Fruit fly (Drosophila melanogaster) whole organism, prepupa: ENCODE data around the gene Scgalpha.

Experiments used
- CG10631 ChIP-seq: fragments of 200-800 bp; sonication (Bioruptor generic); optimal IDR thresholded peaks from 2 replicates; lab custom pipeline; 2016; ENCODE audit warnings: missing biosample characterization, missing genetic modification characterization
- CG10669 ChIP-seq: fragments of 200-800 bp; sonication (Bioruptor generic); optimal IDR thresholded peaks from 3 replicates; lab custom pipeline; 2018; ENCODE audit warnings: missing biosample characterization, mild to moderate bottlenecking, missing genetic modification characterization, moderate library complexity
- CG11902 ChIP-seq: fragments of 200-800 bp; sonication (Bioruptor generic); optimal IDR thresholded peaks from 3 replicates; lab custom pipeline; 2016; ENCODE audit warnings: missing biosample characterization, missing genetic modification characterization
- CG1621 ChIP-seq: fragments of 200-800 bp; sonication (Bioruptor generic); optimal IDR thresholded peaks from 3 replicates; lab custom pipeline; 2018; ENCODE audit warnings: missing biosample characterization, mild to moderate bottlenecking, missing genetic modification characterization
- CG16779 ChIP-seq: fragments of 200-800 bp; sonication (Bioruptor generic); optimal IDR thresholded peaks from 3 replicates; lab custom pipeline; 2017; ENCODE audit warnings: missing biosample characterization, mild to moderate bottlenecking, missing genetic modification characterization
- CG31627 ChIP-seq: fragments of 200-800 bp; sonication (Bioruptor generic); optimal IDR thresholded peaks from 3 replicates; lab custom pipeline; 2016; ENCODE audit warnings: missing biosample characterization, missing genetic modification characterization
- CG32006 ChIP-seq: fragments of 200-800 bp; sonication (Bioruptor generic); optimal IDR thresholded peaks from 3 replicates; lab custom pipeline; 2017; ENCODE audit warnings: missing biosample characterization, mild to moderate bottlenecking, missing genetic modification characterization
- CG3919 ChIP-seq: fragments of 200-800 bp; sonication (Bioruptor generic); optimal IDR thresholded peaks from 3 replicates; lab custom pipeline; 2016; ENCODE audit warnings: missing biosample characterization, missing genetic modification characterization
- CG4318 ChIP-seq: fragments of 200-800 bp; sonication (Bioruptor generic); optimal IDR thresholded peaks from 3 replicates; lab custom pipeline; 2017; ENCODE audit warnings: missing biosample characterization, mild to moderate bottlenecking, missing genetic modification characterization
- CG6163 ChIP-seq: fragments of 200-800 bp; sonication (Bioruptor generic); IDR thresholded peaks from 3 replicates; pipeline ENCODE4 v1.3.6; 2022; ENCODE audit warnings: missing biosample characterization, missing genetic modification characterization
- CG6276 ChIP-seq: fragments of 200-800 bp; sonication (Bioruptor generic); optimal IDR thresholded peaks from 2 replicates; lab custom pipeline; 2017; ENCODE audit warnings: missing biosample characterization, mild to moderate bottlenecking, missing genetic modification characterization
- CG6808 ChIP-seq: fragments of 200-800 bp; sonication (Bioruptor generic); optimal IDR thresholded peaks from 3 replicates; lab custom pipeline; 2017; ENCODE audit warnings: missing biosample characterization, missing genetic modification characterization, mild to moderate bottlenecking, moderate library complexity, missing genetic modification reagents
- CG6854 ChIP-seq: fragments of 200-800 bp; sonication (Bioruptor generic); optimal IDR thresholded peaks from 2 replicates; lab custom pipeline; 2017; ENCODE audit warnings: missing biosample characterization, mild to moderate bottlenecking, missing genetic modification characterization
- CG7368 ChIP-seq: fragments of 200-800 bp; sonication (Bioruptor generic); optimal IDR thresholded peaks from 3 replicates; lab custom pipeline; 2016; ENCODE audit warnings: missing biosample characterization, missing genetic modification characterization
- CG8119 ChIP-seq: fragments of 200-800 bp; sonication (Bioruptor generic); IDR thresholded peaks from 3 replicates; pipeline ENCODE4 v1.3.6; 2022; ENCODE audit warnings: missing biosample characterization, missing genetic modification characterization
- CG8319 ChIP-seq: fragments of 200-800 bp; sonication (Bioruptor generic); optimal IDR thresholded peaks from 3 replicates; lab custom pipeline; 2016; ENCODE audit warnings: missing biosample characterization, missing genetic modification characterization
- Eip78C ChIP-seq: fragments of 200-800 bp; sonication (Bioruptor generic); peaks from one replicate; lab custom pipeline; 2016; ENCODE audit warnings: missing biosample characterization, missing genetic modification characterization
- Eip93F ChIP-seq: fragments of 200-800 bp; sonication (Bioruptor generic); optimal IDR thresholded peaks from 2 replicates; lab custom pipeline; 2016; ENCODE audit warnings: missing biosample characterization, mild to moderate bottlenecking, missing genetic modification characterization
- Ets21C ChIP-seq: fragments of 200-800 bp; sonication (Bioruptor generic); optimal IDR thresholded peaks from 3 replicates; lab custom pipeline; 2016; ENCODE audit warnings: missing biosample characterization, missing genetic modification characterization
- Ets96B ChIP-seq: fragments of 200-800 bp; optimal IDR thresholded peaks from 2 replicates; lab custom pipeline; 2019; ENCODE audit warnings: missing biosample characterization, mild to moderate bottlenecking, missing genetic modification characterization, moderate library complexity
- Hr39 ChIP-seq: fragments of 200-800 bp; sonication (Bioruptor generic); optimal IDR thresholded peaks from 2 replicates; lab custom pipeline; 2016; ENCODE audit warnings: missing biosample characterization, missing genetic modification characterization
- Hr4 ChIP-seq: fragments of 200-800 bp; sonication (Bioruptor generic); optimal IDR thresholded peaks from 3 replicates; lab custom pipeline; 2016; ENCODE audit warnings: missing biosample characterization, missing genetic modification characterization
- Lpt ChIP-seq: fragments of 200-800 bp; sonication (Bioruptor generic); optimal IDR thresholded peaks from 3 replicates; lab custom pipeline; 2016; ENCODE audit warnings: missing biosample characterization, missing genetic modification characterization
- Smox ChIP-seq: fragments of 200-800 bp; sonication (Bioruptor generic); optimal IDR thresholded peaks from 3 replicates; lab custom pipeline; 2016; ENCODE audit warnings: missing biosample characterization, missing genetic modification characterization
- Sox102F ChIP-seq: fragments of 200-800 bp; sonication (Bioruptor generic); optimal IDR thresholded peaks from 2 replicates; lab custom pipeline; 2016; ENCODE audit warnings: missing biosample characterization, mild to moderate bottlenecking, missing genetic modification characterization
- Sox14 ChIP-seq: fragments of 200-800 bp; sonication (Bioruptor generic); optimal IDR thresholded peaks from 3 replicates; lab custom pipeline; 2016; ENCODE audit warnings: missing biosample characterization, missing genetic modification characterization
- Sox15 ChIP-seq: fragments of 200-800 bp; sonication (Bioruptor generic); optimal IDR thresholded peaks from 3 replicates; lab custom pipeline; 2016; ENCODE audit warnings: missing biosample characterization, missing genetic modification characterization
- achi ChIP-seq: fragments of 200-800 bp; sonication (Bioruptor generic); optimal IDR thresholded peaks from 3 replicates; lab custom pipeline; 2016; ENCODE audit warnings: missing biosample characterization, missing genetic modification characterization
- acj6 ChIP-seq: fragments of 200-800 bp; sonication (Bioruptor generic); optimal IDR thresholded peaks from 3 replicates; lab custom pipeline; 2016; ENCODE audit warnings: missing biosample characterization, missing genetic modification characterization
- cyc ChIP-seq: fragments of 200-800 bp; sonication (Bioruptor generic); optimal IDR thresholded peaks from 3 replicates; lab custom pipeline; 2016; ENCODE audit warnings: missing biosample characterization, missing genetic modification characterization
- dac ChIP-seq: fragments of 200-800 bp; sonication (Bioruptor generic); optimal IDR thresholded peaks from 2 replicates; lab custom pipeline; 2017; ENCODE audit warnings: missing biosample characterization, mild to moderate bottlenecking, missing genetic modification characterization
- dsx ChIP-seq: fragments of 200-800 bp; optimal IDR thresholded peaks from 3 replicates; lab custom pipeline; 2019; ENCODE audit warnings: missing biosample characterization, mild to moderate bottlenecking, missing genetic modification characterization, moderate library complexity; ENCODE audit not compliant: poor library complexity, severe bottlenecking
- eg ChIP-seq: fragments of 200-800 bp; sonication (Bioruptor generic); IDR thresholded peaks from 3 replicates; pipeline ENCODE4 v1.3.6; 2022; ENCODE audit warnings: missing biosample characterization, missing genetic modification characterization
- esn ChIP-seq: fragments of 200-800 bp; sonication (Bioruptor generic); optimal IDR thresholded peaks from 2 replicates; lab custom pipeline; 2016; ENCODE audit warnings: missing biosample characterization, mild to moderate bottlenecking, missing genetic modification characterization, moderate library complexity
- fd59A ChIP-seq: fragments of 200-800 bp; sonication (Bioruptor generic); optimal IDR thresholded peaks from 2 replicates; lab custom pipeline; 2017; ENCODE audit warnings: missing biosample characterization, mild to moderate bottlenecking, missing genetic modification characterization, missing genetic modification reagents
- fd85E ChIP-seq: fragments of 200-800 bp; sonication (Bioruptor generic); optimal IDR thresholded peaks from 3 replicates; lab custom pipeline; 2016; ENCODE audit warnings: missing biosample characterization, missing genetic modification characterization
- fkh ChIP-seq: fragments of 200-800 bp; sonication (Bioruptor generic); optimal IDR thresholded peaks from 3 replicates; lab custom pipeline; 2017; ENCODE audit warnings: missing biosample characterization, mild to moderate bottlenecking, missing genetic modification characterization, moderate library complexity
- lz ChIP-seq: fragments of 200-800 bp; sonication (Bioruptor generic); optimal IDR thresholded peaks from 3 replicates; lab custom pipeline; 2016; ENCODE audit warnings: missing biosample characterization, missing genetic modification characterization
- spab ChIP-seq: fragments of 200-800 bp; sonication (Bioruptor generic); optimal IDR thresholded peaks from 2 replicates; lab custom pipeline; 2017; ENCODE audit warnings: missing biosample characterization, mild to moderate bottlenecking, missing genetic modification characterization, missing genetic modification reagents
- ss ChIP-seq, 2 experiments: fragments of 200-800 bp; sonication (Bioruptor generic); optimal IDR thresholded peaks; 2 replicates in 1 of 2; 3 replicates in 1 of 2; lab custom pipeline; 2017 to 2018; ENCODE audit warnings: mild to moderate bottlenecking in 2 of 2, missing biosample characterization in 2 of 2, missing genetic modification characterization in 2 of 2, moderate library complexity in 1 of 2
- topi ChIP-seq: fragments of 200-800 bp; sonication (Bioruptor generic); optimal IDR thresholded peaks from 3 replicates; lab custom pipeline; 2016; ENCODE audit warnings: missing biosample characterization, missing genetic modification characterization

Gene Scgalpha

dm6 chr2L:8274958-8275584, 28.2 kb upstream of the Scgalpha start (continued):
- TF ChIP-seq acj6 (peak; percentile 70), topi (GFP tag; lab: Kevin White, UChicago) (peak; percentile 31), ss (GFP tag; optimal IDR thresholded peaks at IDR 0.05; lab: Kevin White, UChicago) (peak; percentile 23 to 53), CG6854 (GFP tag; lab: Kevin White, UChicago) (no peak), Smox (peak; percentile 63), fd59A (peak; percentile 30), CG6163 (GFP tag; lab: Robert Waterston, UW) (peak; percentile 81), fd85E (GFP tag; lab: Kevin White, UChicago) (no peak), achi (peak; percentile 76), Eip93F (GFP tag; lab: Kevin White, UChicago) (no peak), CG6276 (peak; percentile 76), cyc (peak; percentile 0), Sox15 (GFP tag; lab: Kevin White, UChicago) (peak; percentile 33), CG10631 (GFP tag; lab: Kevin White, UChicago) (peak; percentile 63), Sox14 (GFP tag; lab: Kevin White, UChicago) (peak; percentile 15), spab (GFP tag; lab: Kevin White, UChicago) (peak; percentile 53), Sox102F (GFP tag; lab: Kevin White, UChicago) (peak; percentile 41)
- TF ChIP-seq, all 60 proteins: peak for 54

- no peak for TF ChIP-seq CG32006 (GFP tag; lab: Kevin White, UChicago)
- TF ChIP-seq Ets96B (tag; lab: Kevin White, UChicago): no peak
- TF ChIP-seq fkh (GFP tag; lab: Kevin White, UChicago): peak; percentile 82
- no peak for TF ChIP-seq CG8319
- no peak for TF ChIP-seq topi (GFP tag; lab: Kevin White, UChicago)
- TF ChIP-seq Smox: no peak
- TF ChIP-seq CG10669 (GFP tag; lab: Kevin White, UChicago): no peak
Observed at dm6 chr2L:8276287-8276686, 26.9 kb upstream of the Scgalpha start.

dm6 chr2L:8276880-8277279, 26.3 kb upstream of the Scgalpha start:
- TF ChIP-seq eg (no peak), Sox15 (GFP tag; lab: Kevin White, UChicago) (no peak), CG6808 (GFP tag; lab: Kevin White, UChicago) (no peak), spab (GFP tag; lab: Kevin White, UChicago) (no peak), Eip93F (GFP tag; lab: Kevin White, UChicago) (no peak), Eip78C (GFP tag; lab: Kevin White, UChicago) (no peak), CG10669 (GFP tag; lab: Kevin White, UChicago) (no peak)

- TF ChIP-seq CG10631 (GFP tag; lab: Kevin White, UChicago): peak; percentile 99
- peak; percentile 99 for TF ChIP-seq acj6
- peak; percentile 95 for TF ChIP-seq CG4318 (GFP tag; lab: Kevin White, UChicago)
- TF ChIP-seq spab (GFP tag; lab: Kevin White, UChicago): peak; percentile 98
- peak; percentile 99 for TF ChIP-seq Hr4 (GFP tag; lab: Kevin White, UChicago)
- peak; percentile 99 for TF ChIP-seq esn (GFP tag; lab: Kevin White, UChicago)
- TF ChIP-seq lz (GFP tag; lab: Kevin White, UChicago): peak; percentile 98
- peak; percentile 97 for TF ChIP-seq CG10669 (GFP tag; lab: Kevin White, UChicago)
- peak; percentile 99 for TF ChIP-seq Sox102F (GFP tag; lab: Kevin White, UChicago)
- peak; percentile 96 for TF ChIP-seq dsx (GFP tag; lab: Kevin White, UChicago)
- peak; percentile 98 for TF ChIP-seq Eip93F (GFP tag; lab: Kevin White, UChicago)
- peak; percentile 99 for TF ChIP-seq CG3919 (GFP tag; lab: Kevin White, UChicago)
- peak; percentile 97 to 98 for TF ChIP-seq ss (GFP tag; optimal IDR thresholded peaks at IDR 0.05; lab: Kevin White, UChicago)
- TF ChIP-seq CG7368 (GFP tag; lab: Kevin White, UChicago): peak; percentile 98
- TF ChIP-seq Lpt (GFP tag; lab: Kevin White, UChicago): peak; percentile 99
- TF ChIP-seq Sox14 (GFP tag; lab: Kevin White, UChicago): peak; percentile 98
- TF ChIP-seq CG16779 (tag; lab: Kevin White, UChicago): peak; percentile 96
- peak; percentile 97 for TF ChIP-seq Ets96B (tag; lab: Kevin White, UChicago)
- TF ChIP-seq dac (GFP tag; lab: Kevin White, UChicago): peak; percentile 93
- TF ChIP-seq CG31627: peak; percentile 96
- TF ChIP-seq CG8119 (GFP tag; lab: Robert Waterston, UW): peak; percentile 100
- peak; percentile 91 for TF ChIP-seq Ets21C (GFP tag; lab: Kevin White, UChicago)
- peak; percentile 94 for TF ChIP-seq CG1621 (tag; lab: Kevin White, UChicago)
- peak; percentile 93 for TF ChIP-seq Hr39 (GFP tag; lab: Kevin White, UChicago)
- peak; percentile 96 for TF ChIP-seq fd85E (GFP tag; lab: Kevin White, UChicago)
- TF ChIP-seq CG11902 (GFP tag; lab: Kevin White, UChicago): peak; percentile 95
- peak; percentile 96 for TF ChIP-seq fd59A
- TF ChIP-seq CG6854 (GFP tag; lab: Kevin White, UChicago): peak; percentile 97
- TF ChIP-seq topi (GFP tag; lab: Kevin White, UChicago): peak; percentile 99
Observed at dm6 chr2L:8277561-8278201, 25.5 kb upstream of the Scgalpha start.
